Worm (Caenorhabditis elegans): ENCODE results near the gene M02D8.2.

- no peak for TF ChIP-seq flt-1 (GFP tag; IDR thresholded peaks at IDR 0.05)
- no peak for TF ChIP-seq ztf-23 (GFP tag; IDR thresholded peaks at IDR 0.05)
- TF ChIP-seq med-1 (GFP tag; optimal IDR thresholded peaks at IDR 0.05; ENCODE audit: insufficient read depth), result no peak
- no peak for TF ChIP-seq cog-1 (tag; optimal IDR thresholded peaks at IDR 0.05)
- no peak for TF ChIP-seq klf-2 (GFP tag; conservative IDR thresholded peaks at IDR 0.05)
- no peak for TF ChIP-seq ref-1 (GFP tag; conservative IDR thresholded peaks at IDR 0.05)
Observed at ce11 chrX:8778558-8778957, 39.1 kb downstream of the M02D8.2 start, which contains the start of gene ZK721.4.
